Fruit fly (Drosophila melanogaster) whole organism, prepupa: ENCODE data around the gene CG13992.

Experiments used
- CG15336 ChIP-seq: fragments of 200-800 bp; sonication (Bioruptor generic); IDR thresholded peaks from 2 replicates; pipeline ENCODE4 v1.3.6; 2022; ENCODE audit warnings: missing biosample characterization, missing genetic modification characterization
- CG6163 ChIP-seq: fragments of 200-800 bp; sonication (Bioruptor generic); IDR thresholded peaks from 3 replicates; pipeline ENCODE4 v1.3.6; 2022; ENCODE audit warnings: missing biosample characterization, missing genetic modification characterization
- CG6854 ChIP-seq: fragments of 200-800 bp; sonication (Bioruptor generic); optimal IDR thresholded peaks from 2 replicates; lab custom pipeline; 2017; ENCODE audit warnings: missing biosample characterization, mild to moderate bottlenecking, missing genetic modification characterization
- CG7368 ChIP-seq: fragments of 200-800 bp; sonication (Bioruptor generic); optimal IDR thresholded peaks from 3 replicates; lab custom pipeline; 2016; ENCODE audit warnings: missing biosample characterization, missing genetic modification characterization
- CG8632 ChIP-seq: fragments of 200-800 bp; sonication (Bioruptor generic); optimal IDR thresholded peaks from 3 replicates; lab custom pipeline; 2016; ENCODE audit warnings: missing biosample characterization, missing genetic modification characterization
- Gug ChIP-seq: fragments of 200-800 bp; sonication (Bioruptor generic); IDR thresholded peaks from 2 replicates; pipeline ENCODE4 v1.3.6; 2022; ENCODE audit warnings: missing biosample characterization, missing genetic modification characterization
- OdsH ChIP-seq: fragments of 200-800 bp; sonication (Bioruptor generic); optimal IDR thresholded peaks from 3 replicates; lab custom pipeline; 2016; ENCODE audit warnings: missing biosample characterization, missing genetic modification characterization
- cyc ChIP-seq: fragments of 200-800 bp; sonication (Bioruptor generic); optimal IDR thresholded peaks from 3 replicates; lab custom pipeline; 2016; ENCODE audit warnings: missing biosample characterization, missing genetic modification characterization
- fkh ChIP-seq: fragments of 200-800 bp; sonication (Bioruptor generic); optimal IDR thresholded peaks from 3 replicates; lab custom pipeline; 2017; ENCODE audit warnings: missing biosample characterization, mild to moderate bottlenecking, missing genetic modification characterization, moderate library complexity
- spab ChIP-seq: fragments of 200-800 bp; sonication (Bioruptor generic); optimal IDR thresholded peaks from 2 replicates; lab custom pipeline; 2017; ENCODE audit warnings: missing biosample characterization, mild to moderate bottlenecking, missing genetic modification characterization, missing genetic modification reagents
- vri ChIP-seq: fragments of 200-800 bp; sonication (Bioruptor generic); optimal IDR thresholded peaks from 3 replicates; lab custom pipeline; 2016; ENCODE audit warnings: missing biosample characterization, mild to moderate bottlenecking, missing genetic modification characterization

DNA sequence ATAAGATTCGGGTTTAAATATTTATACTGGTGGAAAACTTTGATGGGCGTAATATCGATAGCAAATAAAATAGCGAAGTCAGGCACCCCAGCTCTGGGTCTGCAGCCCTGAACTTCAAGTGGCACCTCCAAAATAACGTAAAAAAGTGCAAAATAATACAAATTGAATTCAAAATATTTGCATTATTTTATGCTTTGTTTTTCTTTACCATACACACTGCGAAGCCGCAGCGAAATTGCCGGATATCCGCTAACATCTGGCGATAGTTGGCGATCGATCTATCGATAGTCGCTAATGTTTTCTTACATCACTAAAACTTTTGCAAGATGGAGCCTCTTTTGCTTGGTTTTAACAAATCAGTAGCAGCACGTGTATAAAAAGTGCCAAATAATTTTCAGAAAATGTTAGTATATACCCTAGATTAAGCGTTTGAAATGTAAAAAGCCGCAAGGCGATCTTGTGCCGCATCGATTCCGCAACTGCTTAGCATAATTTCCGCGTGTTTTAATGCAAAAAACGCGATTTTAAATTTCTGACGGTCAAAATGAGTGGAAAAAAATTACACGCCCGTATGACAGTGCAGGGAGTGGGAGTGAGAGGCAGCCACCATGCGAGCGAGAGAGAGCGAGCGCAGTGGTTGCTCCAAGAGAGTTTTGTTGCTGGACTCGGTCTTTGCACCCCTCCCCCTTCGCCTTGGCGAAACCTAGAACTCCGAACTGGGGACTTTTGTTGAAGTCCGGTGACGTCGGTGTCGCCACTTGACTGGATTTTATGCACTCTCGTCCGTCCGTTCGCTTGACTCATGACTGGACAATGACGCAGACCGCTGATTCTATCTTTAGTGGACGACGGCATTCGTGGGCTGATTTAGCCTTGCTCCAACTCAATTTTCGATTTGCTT, 14.1 kb upstream of the CG13992 start, which contains the start of gene eIF4A:
- TF ChIP-seq Gug (GFP tag; lab: Robert Waterston, UW) (no peak), CG15336 (GFP tag; lab: Robert Waterston, UW) (no peak), OdsH (GFP tag; lab: Kevin White, UChicago) (no peak), spab (no peak), CG6854 (GFP tag; lab: Kevin White, UChicago) (no peak), vri (GFP tag; lab: Kevin White, UChicago) (no peak), cyc (no peak), CG7368 (GFP tag; lab: Kevin White, UChicago) (no peak), CG6163 (no peak), CG8632 (GFP tag; lab: Kevin White, UChicago) (no peak), fkh (peak; percentile 93)
